Worm (Caenorhabditis elegans) whole organism, late embryonic: ENCODE measurements around the gene rpl-23.

Source experiments
- C08G9.2 ChIP-seq: sonication (generic microtip); optimal IDR thresholded peaks from 2 replicates; lab custom pipeline; 2016; ENCODE audit warnings: mild to moderate bottlenecking, missing genetic modification characterization, moderate library complexity, missing compliant biosample characterization
- C38D4.7 ChIP-seq: fragments of 200-800 bp; sonication (Bioruptor generic); optimal IDR thresholded peaks from 2 replicates; lab custom pipeline; 2018; ENCODE audit warnings: mild to moderate bottlenecking, missing genetic modification characterization, moderate library complexity, missing compliant biosample characterization
- F13H6.1 ChIP-seq: sonication (generic microtip); optimal IDR thresholded peaks from 2 replicates; lab custom pipeline; 2016; ENCODE audit warnings: missing genetic modification characterization, missing compliant biosample characterization
- ahr-1 ChIP-seq: sonication (generic microtip); optimal IDR thresholded peaks from 2 replicates; lab custom pipeline; 2016; ENCODE audit warnings: missing genetic modification characterization, missing compliant biosample characterization
- ceh-19 ChIP-seq: fragments of 200-800 bp; sonication (Bioruptor generic); optimal IDR thresholded peaks from 2 replicates; lab custom pipeline; 2018; ENCODE audit warnings: mild to moderate bottlenecking, missing genetic modification characterization, missing compliant biosample characterization
- ceh-22 ChIP-seq: sonication (generic microtip); optimal IDR thresholded peaks from 2 replicates; lab custom pipeline; 2017; ENCODE audit warnings: missing biosample characterization, missing genetic modification characterization
- ceh-30 ChIP-seq: fragments of 150-350 bp; optimal IDR thresholded peaks from 2 replicates; lab custom pipeline; 2014; ENCODE audit warnings: missing biosample characterization, missing genetic modification characterization
- ceh-31 ChIP-seq: sonication (generic microtip); optimal IDR thresholded peaks from 2 replicates; lab custom pipeline; 2016; ENCODE audit warnings: missing genetic modification characterization, missing compliant biosample characterization
- ceh-45 ChIP-seq: fragments of 200-800 bp; sonication (Bioruptor generic); IDR thresholded peaks from 2 replicates; pipeline ENCODE4 v1.3.6; 2022; ENCODE audit warnings: missing genetic modification reagents, missing genetic modification characterization, missing compliant biosample characterization
- ceh-48 ChIP-seq: sonication (generic microtip); optimal IDR thresholded peaks from 2 replicates; lab custom pipeline; 2016; ENCODE audit warnings: missing genetic modification characterization, inconsistent platforms, missing compliant biosample characterization
- ceh-6 ChIP-seq: fragments of 200-800 bp; sonication (Bioruptor generic); optimal IDR thresholded peaks from 2 replicates; lab custom pipeline; 2018; ENCODE audit warnings: mild to moderate bottlenecking, missing genetic modification characterization, missing compliant biosample characterization
- che-1 ChIP-seq: sonication (generic microtip); optimal IDR thresholded peaks from 2 replicates; lab custom pipeline; 2016; ENCODE audit warnings: mild to moderate bottlenecking, missing genetic modification characterization, missing compliant biosample characterization
- dmd-4 ChIP-seq: sonication (generic microtip); optimal IDR thresholded peaks from 2 replicates; lab custom pipeline; 2016; ENCODE audit warnings: borderline replicate concordance, missing genetic modification characterization, missing compliant biosample characterization
- elt-2 ChIP-seq: sonication (generic microtip); optimal IDR thresholded peaks from 2 replicates; lab custom pipeline; 2016; ENCODE audit warnings: missing genetic modification reagents, missing genetic modification characterization, missing compliant biosample characterization
- elt-4 ChIP-seq: sonication (generic microtip); optimal IDR thresholded peaks from 2 replicates; lab custom pipeline; 2016; ENCODE audit warnings: missing genetic modification characterization, missing compliant biosample characterization
- hlh-13 ChIP-seq: fragments of 200-800 bp; sonication (Bioruptor generic); optimal IDR thresholded peaks from 2 replicates; lab custom pipeline; 2018; ENCODE audit warnings: mild to moderate bottlenecking, missing genetic modification characterization, missing compliant biosample characterization
- lim-6 ChIP-seq: sonication (generic microtip); optimal IDR thresholded peaks from 2 replicates; lab custom pipeline; 2016; ENCODE audit warnings: missing genetic modification characterization, missing compliant biosample characterization
- madf-2 ChIP-seq: sonication (generic microtip); optimal IDR thresholded peaks from 2 replicates; lab custom pipeline; 2017; ENCODE audit warnings: missing genetic modification characterization, missing compliant biosample characterization
- mec-3 ChIP-seq: sonication (generic microtip); optimal IDR thresholded peaks from 2 replicates; lab custom pipeline; 2016; ENCODE audit warnings: borderline replicate concordance, missing genetic modification characterization, missing compliant biosample characterization
- nfya-1 ChIP-seq: sonication (generic microtip); optimal IDR thresholded peaks from 2 replicates; lab custom pipeline; 2017; ENCODE audit warnings: missing genetic modification characterization, mild to moderate bottlenecking, missing compliant biosample characterization, antibody characterized with exemption, moderate library complexity
- npax-4 ChIP-seq: sonication (generic microtip); optimal IDR thresholded peaks from 2 replicates; lab custom pipeline; 2016; ENCODE audit warnings: missing genetic modification characterization, missing compliant biosample characterization
- pat-9 ChIP-seq: fragments of 200-800 bp; sonication (Bioruptor generic); optimal IDR thresholded peaks from 2 replicates; lab custom pipeline; 2018; ENCODE audit warnings: mild to moderate bottlenecking, missing genetic modification characterization, moderate library complexity, missing compliant biosample characterization
- pha-2 ChIP-seq: sonication (generic microtip); optimal IDR thresholded peaks from 2 replicates; lab custom pipeline; 2017; ENCODE audit warnings: mild to moderate bottlenecking, missing genetic modification characterization, missing compliant biosample characterization
- pha-4 ChIP-seq: fragments of 150-350 bp; optimal IDR thresholded peaks from 2 replicates; lab custom pipeline; 2018; ENCODE audit warnings: missing biosample characterization, missing genetic modification reagents, missing genetic modification characterization
- pqm-1 ChIP-seq: sonication (generic microtip); optimal IDR thresholded peaks from 2 replicates; lab custom pipeline; 2016; ENCODE audit warnings: missing genetic modification characterization, missing compliant biosample characterization
- ref-2 ChIP-seq: sonication (generic microtip); optimal IDR thresholded peaks from 2 replicates; lab custom pipeline; 2016; ENCODE audit warnings: missing genetic modification characterization, missing compliant biosample characterization
- syd-9 ChIP-seq: sonication (generic microtip); optimal IDR thresholded peaks from 2 replicates; lab custom pipeline; 2016; ENCODE audit warnings: mild to moderate bottlenecking, missing genetic modification characterization, moderate library complexity, missing compliant biosample characterization
- tbx-2 ChIP-seq: sonication (generic microtip); optimal IDR thresholded peaks from 2 replicates; lab custom pipeline; 2016; ENCODE audit warnings: missing genetic modification characterization, missing compliant biosample characterization
- tbx-7 ChIP-seq: sonication (generic microtip); optimal IDR thresholded peaks from 2 replicates; lab custom pipeline; 2016; ENCODE audit warnings: missing genotype, missing genetic modification characterization, missing compliant biosample characterization
- unc-86 ChIP-seq: sonication (generic microtip); optimal IDR thresholded peaks from 2 replicates; lab custom pipeline; 2016; ENCODE audit warnings: missing genetic modification characterization, missing compliant biosample characterization

The rpl-23 gene

DNA sequence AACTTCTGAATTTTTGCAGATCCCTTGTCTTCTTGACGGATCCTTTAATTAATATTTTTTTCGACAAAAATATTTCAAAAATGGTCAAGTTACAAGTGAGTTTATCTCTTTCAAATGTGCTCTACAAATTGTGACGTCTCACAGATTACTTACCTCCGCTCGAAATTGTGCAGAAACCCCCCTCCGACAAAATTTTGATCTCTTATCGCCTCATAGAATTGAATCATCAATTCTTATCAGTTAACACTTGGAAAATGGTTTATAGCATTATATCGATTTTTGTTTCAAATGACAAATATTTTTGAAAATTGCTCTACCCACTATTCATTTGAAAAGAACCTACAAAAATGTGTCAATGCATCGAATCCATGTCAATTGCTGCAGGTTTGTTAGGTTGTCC lies 29.0 kb upstream of the rpl-23 start, which contains the start of gene B0244.10:
TSS of gene B0244.10 (plus strand) at position 254 of the 400 bp plus-strand sequence.
- TF ChIP-seq ceh-31 (tag; lab: Kevin White, UChicago) (no peak), elt-2 (tag; lab: Kevin White, UChicago) (peak; percentile 73)

DNA sequence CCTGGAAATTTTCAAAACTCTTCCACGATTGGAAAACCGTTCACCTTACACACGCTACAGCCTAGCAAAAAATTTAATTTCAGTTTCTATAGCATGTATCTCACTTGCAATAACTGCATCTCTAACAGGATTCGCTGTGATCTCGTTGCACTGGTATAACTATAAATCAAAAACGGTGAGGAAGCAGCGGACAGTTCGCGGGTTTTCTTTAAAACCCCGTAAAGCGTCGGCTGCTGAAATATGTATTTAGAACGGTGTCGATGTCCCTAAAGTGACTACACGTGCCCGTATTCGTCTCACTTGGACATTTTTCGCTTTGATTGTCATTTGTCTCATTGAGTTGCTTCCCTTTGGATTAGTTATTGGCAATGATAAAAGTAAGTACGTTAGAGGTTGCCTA lies 28.4 kb upstream of the rpl-23 start:
- TF ChIP-seq ref-2 (tag; lab: Kevin White, UChicago), result no peak
- TF ChIP-seq tbx-2, result no peak
- TF ChIP-seq npax-4 (tag; lab: Kevin White, UChicago), result no peak
- no peak for TF ChIP-seq pha-4
- no peak for TF ChIP-seq ceh-22 (tag; lab: Kevin White, UChicago)
- TF ChIP-seq ceh-6 (GFP tag; lab: Kevin White, UChicago), result no peak
- TF ChIP-seq dmd-4 (tag; lab: Kevin White, UChicago), result no peak
- TF ChIP-seq ceh-30, result no peak
- no peak for TF ChIP-seq che-1 (tag; lab: Kevin White, UChicago)
- no peak for TF ChIP-seq pha-2 (tag; lab: Kevin White, UChicago)
- TF ChIP-seq unc-86 (tag; lab: Kevin White, UChicago), result no peak
- no peak for TF ChIP-seq syd-9 (tag; lab: Kevin White, UChicago)
- no peak for TF ChIP-seq madf-2

- no peak for TF ChIP-seq lim-6 (tag; lab: Kevin White, UChicago)
- no peak for TF ChIP-seq tbx-7 (tag; lab: Kevin White, UChicago)
- TF ChIP-seq pqm-1, result no peak
- peak; percentile 30 for TF ChIP-seq elt-2 (tag; lab: Kevin White, UChicago)
Observed at ce11 chrIII:5732925-5733324, 27.0 kb upstream of the rpl-23 start, which contains the start of gene B0244.17. Gene B0244.17, plus strand, starts transcription at chrIII:5733225.

ce11 chrIII:5730980-5731636 lies 25.2 kb upstream of the rpl-23 start, which contains the start of the genes B0244.9 and B0244.7:
Gene B0244.9, minus strand, starts transcription at chrIII:5731030.
Gene B0244.7, plus strand, starts transcription at chrIII:5731501.
- TF ChIP-seq ahr-1 (tag; lab: Kevin White, UChicago), result no peak
- no peak for TF ChIP-seq C08G9.2 (tag; lab: Kevin White, UChicago)
- TF ChIP-seq ceh-45 (GFP tag; lab: Robert Waterston, UW), result no peak
- no peak for TF ChIP-seq ceh-48 (tag; lab: Kevin White, UChicago)
- no peak for TF ChIP-seq elt-4 (tag; lab: Kevin White, UChicago)
- TF ChIP-seq ceh-19, result no peak
- peak; percentile 65 for TF ChIP-seq elt-2 (tag; lab: Kevin White, UChicago)

ce11 chrIII:5730041-5730440 lies 24.1 kb upstream of the rpl-23 start:
- TF ChIP-seq F13H6.1 (no peak), C38D4.7 (no peak), ceh-48 (tag; lab: Kevin White, UChicago) (no peak), dmd-4 (tag; lab: Kevin White, UChicago) (no peak)

ce11 chrIII:5729367-5729766 lies 23.4 kb upstream of the rpl-23 start:
- TF ChIP-seq dmd-4 (tag; lab: Kevin White, UChicago) (no peak), tbx-2 (no peak), hlh-13 (GFP tag; lab: Kevin White, UChicago) (no peak), pat-9 (no peak), nfya-1 (no peak), mec-3 (tag; lab: Kevin White, UChicago) (no peak)
